Worm (Caenorhabditis elegans): ENCODE results near the gene col-90.

Gene col-90

ce11 chrIII:7946968-7947491, 1.6 kb upstream of the col-90 start, which contains the start of gene gsto-1:
gsto-1 (minus strand) TSS chrIII:7947018.
- TF ChIP-seq pax-1 (tag; optimal IDR thresholded peaks at IDR 0.05) (no peak), fkh-6 (tag; optimal IDR thresholded peaks at IDR 0.05) (no peak), K02D7.2 (tag; optimal IDR thresholded peaks at IDR 0.05) (no peak), hlh-6 (tag; optimal IDR thresholded peaks at IDR 0.05) (no peak), ceh-45 (GFP tag; IDR thresholded peaks at IDR 0.05) (no peak), elt-2 (tag; optimal IDR thresholded peaks at IDR 0.05) (no peak), unc-3 (GFP tag; conservative IDR thresholded peaks at IDR 0.05) (no peak), unc-3 (tag; optimal IDR thresholded peaks at IDR 0.05) (no peak), ceh-14 (tag; optimal IDR thresholded peaks at IDR 0.05) (no peak), pros-1 (tag; optimal IDR thresholded peaks at IDR 0.05) (no peak), nhr-11 (tag; optimal IDR thresholded peaks at IDR 0.05) (no peak), ceh-24 (tag; optimal IDR thresholded peaks at IDR 0.05) (no peak), fkh-10 (GFP tag; optimal IDR thresholded peaks at IDR 0.05) (no peak), sdc-2 (tag; optimal IDR thresholded peaks at IDR 0.05) (no peak), gmeb-2 (tag; optimal IDR thresholded peaks at IDR 0.05) (no peak)

DNA sequence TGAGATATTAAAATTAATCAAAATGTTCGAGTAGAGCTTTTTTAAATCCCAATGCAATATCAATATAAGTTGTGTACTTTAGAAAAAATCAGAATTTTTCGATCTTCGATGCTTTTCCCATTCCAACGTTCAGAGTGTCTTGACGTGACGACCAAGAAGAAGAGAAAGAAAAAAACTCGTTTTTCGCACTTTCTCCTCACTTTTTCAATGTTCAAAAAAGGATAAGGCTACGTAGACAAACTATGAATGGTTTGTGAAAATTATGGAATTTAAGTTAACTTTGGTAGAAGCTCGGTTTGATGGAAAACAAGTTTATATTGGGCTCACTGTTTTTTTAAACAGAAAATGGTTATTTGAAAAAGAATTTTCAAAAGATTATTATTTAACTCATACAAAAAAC, 961 bp upstream of the col-90 start:
- TF ChIP-seq ttx-3 (tag; optimal IDR thresholded peaks at IDR 0.05), result no peak
- TF ChIP-seq nhr-232 (tag; optimal IDR thresholded peaks at IDR 0.05), result no peak
- no peak for TF ChIP-seq che-1 (tag; optimal IDR thresholded peaks at IDR 0.05)
- TF ChIP-seq pat-9 (tag; optimal IDR thresholded peaks at IDR 0.05), result no peak
- TF ChIP-seq hlh-15 (tag; optimal IDR thresholded peaks at IDR 0.05), result no peak
- TF ChIP-seq eyg-1 (tag; optimal IDR thresholded peaks at IDR 0.05), result no peak
- no peak for TF ChIP-seq nfya-1 (tag; optimal IDR thresholded peaks at IDR 0.05)
- no peak for TF ChIP-seq K09A11.1 (tag; optimal IDR thresholded peaks at IDR 0.05; ENCODE audit: insufficient read depth)
- TF ChIP-seq tbx-2 (tag; optimal IDR thresholded peaks at IDR 0.05), result no peak
- TF ChIP-seq lim-6 (tag; optimal IDR thresholded peaks at IDR 0.05), result no peak

DNA sequence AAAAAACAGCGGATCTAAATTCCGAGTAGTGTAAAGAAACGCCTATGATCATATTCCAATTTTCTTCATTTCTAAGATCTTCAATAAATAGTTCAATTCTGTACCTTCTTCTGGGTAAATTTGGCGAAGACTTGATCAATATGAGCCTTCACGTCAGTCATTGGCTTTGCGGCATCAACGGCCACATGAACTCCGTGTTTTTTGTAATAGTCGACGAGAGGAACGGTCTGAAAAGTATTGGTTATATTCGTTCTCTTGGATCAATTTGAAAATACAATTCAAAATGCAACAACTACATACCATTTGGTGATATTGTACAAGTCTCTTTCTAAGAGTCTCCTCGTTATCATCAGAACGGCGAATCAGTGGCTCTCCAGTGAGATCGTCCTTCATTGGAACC, 1.8 kb downstream of the col-90 start:
- TF ChIP-seq sox-4 (tag; optimal IDR thresholded peaks at IDR 0.05) (no peak), ceh-22 (tag; optimal IDR thresholded peaks at IDR 0.05) (no peak), zip-5 (tag; optimal IDR thresholded peaks at IDR 0.05) (no peak), unc-55 (GFP tag; optimal IDR thresholded peaks at IDR 0.05) (no peak), npax-4 (tag; optimal IDR thresholded peaks at IDR 0.05) (no peak), ztf-16 (tag; optimal IDR thresholded peaks at IDR 0.05) (no peak), ceh-18 (tag; optimal IDR thresholded peaks at IDR 0.05) (no peak), ceh-2 (tag; optimal IDR thresholded peaks at IDR 0.05) (no peak), unc-42 (tag; optimal IDR thresholded peaks at IDR 0.05) (no peak), C38D4.7 (GFP tag; optimal IDR thresholded peaks at IDR 0.05) (no peak), fkh-6 (tag; optimal IDR thresholded peaks at IDR 0.05) (no peak), madf-2 (tag; optimal IDR thresholded peaks at IDR 0.05) (no peak)

DNA sequence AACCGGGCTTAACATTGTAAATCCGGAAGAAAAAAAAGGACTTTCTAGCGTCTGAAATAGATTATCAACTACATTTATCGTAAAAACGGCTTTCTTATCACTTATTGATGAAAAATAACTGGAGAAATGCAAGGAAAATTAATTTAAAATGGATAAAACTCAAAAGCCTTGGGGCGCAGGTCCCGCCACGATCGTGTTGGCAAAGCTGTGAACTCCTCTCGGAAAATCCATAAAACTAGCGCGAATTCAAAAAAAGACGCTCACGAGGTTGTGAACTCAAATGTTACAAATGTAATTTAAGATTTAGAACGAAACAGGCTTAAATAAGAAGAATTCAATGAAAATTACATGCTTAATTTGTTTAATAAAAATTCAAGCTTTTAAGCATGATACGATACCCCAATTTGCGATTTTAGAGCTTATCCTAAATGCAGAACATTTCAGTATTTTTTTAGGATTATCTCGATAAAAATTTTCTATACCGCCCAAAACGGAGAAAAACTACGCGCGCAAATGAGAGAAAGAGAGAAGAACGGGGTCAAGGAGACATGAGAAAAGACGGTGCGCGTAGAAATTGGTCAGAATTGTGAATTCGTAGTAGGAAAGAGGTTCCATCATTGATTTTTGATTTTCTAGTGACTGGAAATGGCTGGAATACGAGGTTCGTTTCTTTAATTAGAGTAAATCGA, 3.6 kb downstream of the col-90 start, which contains the start of gene C29E4.15:
Gene C29E4.15, plus strand, starts transcription at position 547 of the 689 bp plus-strand sequence.
- TF ChIP-seq unc-42 (tag; optimal IDR thresholded peaks at IDR 0.05) (peak; percentile 19), C08G9.2 (tag; optimal IDR thresholded peaks at IDR 0.05) (no peak), gmeb-2 (tag; optimal IDR thresholded peaks at IDR 0.05) (no peak)
